Worm (Caenorhabditis elegans) whole organism, L4/young adult: ENCODE data around the gene btb-20.

Experiments used
- W03F9.2 ChIP-seq: fragments of 150-350 bp; optimal IDR thresholded peaks from 2 replicates; lab custom pipeline; 2014; ENCODE audit warnings: missing biosample characterization, missing genetic modification characterization
- him-1 ChIP-seq: sonication (generic microtip); optimal IDR thresholded peaks from 2 replicates; lab custom pipeline; 2016; ENCODE audit warnings: missing genotype, missing genetic modification reagents, missing genetic modification characterization, missing compliant biosample characterization

- TF ChIP-seq him-1 (tag; lab: Kevin White, UChicago), result no peak
- TF ChIP-seq W03F9.2 (tag; lab: Kevin White, UChicago), result no peak
Observed at ce11 chrII:14495341-14495740, 28.0 kb downstream of the btb-20 start.
